Fruit fly (Drosophila melanogaster): ENCODE data around the gene SdicB.

dm6 chrX:20239608-20239941 is 30.2 kb upstream of the SdicB start, which contains the start of gene obst-A:
- TF ChIP-seq CG14711 (tag; optimal IDR thresholded peaks at IDR 0.05) (no peak), Mnt (GFP tag; optimal IDR thresholded peaks at IDR 0.05) (no peak), CG5204 (GFP tag; optimal IDR thresholded peaks at IDR 0.05) (no peak), kay (GFP tag; ENCODE audit: borderline replicate concordance) (no peak), Hr96 (GFP tag; optimal IDR thresholded peaks at IDR 0.05) (no peak), tj (GFP tag; optimal IDR thresholded peaks at IDR 0.05) (no peak), cnc (optimal IDR thresholded peaks at IDR 0.05) (no peak), CG12768 (GFP tag; optimal IDR thresholded peaks at IDR 0.05) (no peak), CG7101 (tag; optimal IDR thresholded peaks at IDR 0.05) (no peak), CG7045 (GFP tag; optimal IDR thresholded peaks at IDR 0.05) (no peak), CG33017 (tag; optimal IDR thresholded peaks at IDR 0.05) (no peak), CG1620 (GFP tag; optimal IDR thresholded peaks at IDR 0.05) (no peak), cic (GFP tag; optimal IDR thresholded peaks at IDR 0.05) (no peak)

Measured in whole organism, adult.